Worm (Caenorhabditis elegans): ENCODE measurements around the gene C25F9.14.

Gene C25F9.14

DNA sequence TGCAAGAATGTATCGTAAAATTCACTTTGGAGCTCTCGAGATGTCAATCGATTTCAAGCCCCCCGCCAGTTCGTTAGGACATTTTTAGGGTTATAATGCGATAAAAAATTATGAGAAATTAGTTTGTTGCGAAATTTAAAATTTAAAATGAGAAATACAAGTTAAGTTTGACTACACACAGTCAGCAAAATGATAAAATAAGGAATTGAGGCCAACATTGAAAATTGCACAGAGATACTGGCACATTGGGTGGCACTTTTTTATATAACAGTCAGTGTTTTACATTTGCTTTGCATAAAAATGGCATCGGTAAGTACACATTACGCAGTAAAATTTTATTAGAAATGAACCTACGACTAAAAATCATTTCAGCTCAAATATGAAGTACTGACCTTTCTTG is 31.8 kb downstream of the C25F9.14 start, which contains the start of gene Y43F8B.12:
TSS of gene Y43F8B.12 (plus strand) at position 301 of the 400 bp plus-strand sequence.
- TF ChIP-seq attf-3 (GFP tag; conservative IDR thresholded peaks at IDR 0.05) (no peak), K11D2.4 (GFP tag; IDR thresholded peaks at IDR 0.05) (no peak), ztf-3 (GFP tag; optimal IDR thresholded peaks at IDR 0.05) (no peak), ztf-26 (tag; optimal IDR thresholded peaks at IDR 0.05) (no peak), ceh-27 (GFP tag; optimal IDR thresholded peaks at IDR 0.05) (no peak), nfyb-1 (GFP tag; IDR thresholded peaks at IDR 0.05) (no peak), T07F8.4 (tag; optimal IDR thresholded peaks at IDR 0.05) (no peak), hmg-1.2 (GFP tag; IDR thresholded peaks at IDR 0.05) (no peak), hrde-1 (tag; optimal IDR thresholded peaks at IDR 0.05; ENCODE audit: borderline replicate concordance) (no peak), lin-26 (GFP tag; IDR thresholded peaks at IDR 0.05) (no peak), snpc-4 (GFP tag; optimal IDR thresholded peaks at IDR 0.05) (no peak), snpc-4 (tag; optimal IDR thresholded peaks at IDR 0.05) (no peak), C06A6.2 (GFP tag; conservative IDR thresholded peaks at IDR 0.05) (no peak), hlh-12 (tag; optimal IDR thresholded peaks at IDR 0.05) (no peak), let-526 (GFP tag; IDR thresholded peaks at IDR 0.05) (no peak), bed-1 (GFP tag; IDR thresholded peaks at IDR 0.05) (no peak)

DNA sequence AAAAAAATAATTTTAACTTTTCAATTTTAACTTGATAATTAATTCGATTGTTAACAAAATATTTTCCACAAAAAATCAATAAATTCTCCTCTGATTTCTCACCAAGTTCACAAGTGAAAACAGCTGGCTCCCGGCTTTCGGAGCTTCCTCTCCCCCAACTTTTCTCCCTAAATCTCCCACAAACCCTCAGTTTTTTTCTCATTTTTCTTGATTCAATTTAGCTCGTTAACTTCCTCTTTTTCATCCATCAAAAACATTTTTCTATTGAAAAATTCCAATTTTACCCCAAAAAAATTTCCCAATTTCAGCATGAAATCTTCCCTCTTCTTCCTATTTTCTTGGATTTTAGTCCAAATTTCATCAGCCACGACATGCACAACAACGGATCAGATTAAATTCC is 34.1 kb downstream of the C25F9.14 start, which contains the start of gene Y43F8B.11:
TSS of gene Y43F8B.11 (plus strand) at position 301 of the 400 bp plus-strand sequence.
- TF ChIP-seq egl-18 (GFP tag; IDR thresholded peaks at IDR 0.05), result no peak
- TF ChIP-seq tlf-1 (GFP tag; optimal IDR thresholded peaks at IDR 0.05), result no peak
- TF ChIP-seq akir-1 (GFP tag; optimal IDR thresholded peaks at IDR 0.05), result no peak
- no peak for TF ChIP-seq tbp1 (GFP tag; optimal IDR thresholded peaks at IDR 0.05)
- no peak for TF ChIP-seq ama-1 (optimal IDR thresholded peaks at IDR 0.05)
- TF ChIP-seq ama-1 (GFP tag; optimal IDR thresholded peaks at IDR 0.05), result no peak
- TF ChIP-seq dox-1 (GFP tag; IDR thresholded peaks at IDR 0.05), result no peak
- no peak for TF ChIP-seq T07F8.4 (tag; optimal IDR thresholded peaks at IDR 0.05)
- no peak for TF ChIP-seq somi-1 (GFP tag; optimal IDR thresholded peaks at IDR 0.05)
- TF ChIP-seq attf-3 (GFP tag; conservative IDR thresholded peaks at IDR 0.05), result no peak
- TF ChIP-seq rcor-1 (GFP tag; IDR thresholded peaks at IDR 0.05), result no peak
- no peak for TF ChIP-seq B0035.1 (tag; optimal IDR thresholded peaks at IDR 0.05)
- TF ChIP-seq Y67H2A.10 (GFP tag; conservative IDR thresholded peaks at IDR 0.05), result no peak

DNA sequence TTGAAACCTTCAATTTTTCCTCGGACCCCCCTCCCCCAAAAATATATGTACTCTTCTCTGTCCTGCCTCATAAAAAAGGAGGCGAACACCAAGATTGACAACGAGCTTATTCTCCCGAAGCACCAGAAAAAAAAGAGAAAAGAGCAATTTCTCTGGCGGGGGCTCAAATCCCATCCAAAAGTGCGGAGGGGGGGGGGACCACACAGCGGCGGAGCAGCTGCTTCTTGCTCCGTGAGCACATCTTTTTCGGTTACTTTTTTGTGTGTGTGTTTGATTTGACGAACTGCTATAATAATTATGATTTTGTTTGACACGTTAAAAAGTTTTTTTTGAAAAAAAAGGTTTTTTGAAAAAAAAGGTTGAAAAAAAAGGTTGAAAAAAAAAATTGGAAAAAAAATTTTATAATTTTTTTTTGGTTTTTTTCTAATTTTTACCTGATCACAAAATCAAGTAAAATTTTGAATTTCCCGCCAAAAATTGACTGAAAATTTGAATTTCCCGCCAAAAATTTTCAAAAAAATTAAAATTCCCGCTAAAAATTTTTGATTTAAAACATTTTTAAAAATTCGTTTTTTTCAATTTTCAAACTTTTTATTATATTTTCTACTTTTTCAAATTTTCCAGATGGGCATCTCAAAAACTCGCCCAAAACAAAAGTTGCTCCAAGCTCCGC is 37.7 kb downstream of the C25F9.14 start, which contains the start of gene Y43F8B.10:
TSS of gene Y43F8B.10 (plus strand) at position 623 of the 673 bp plus-strand sequence.
- TF ChIP-seq F33H1.4 (GFP tag; IDR thresholded peaks at IDR 0.05), result no peak
- TF ChIP-seq snpc-1.1 (tag; optimal IDR thresholded peaks at IDR 0.05; ENCODE audit: insufficient read depth), result no peak
- no peak for TF ChIP-seq ztf-3 (GFP tag; optimal IDR thresholded peaks at IDR 0.05)
- TF ChIP-seq egrh-3 (GFP tag; IDR thresholded peaks at IDR 0.05), result peak; percentile 16; the same call in 1 of the 2 replicates
- TF ChIP-seq lsl-1 (GFP tag; optimal IDR thresholded peaks at IDR 0.05), result no peak

DNA sequence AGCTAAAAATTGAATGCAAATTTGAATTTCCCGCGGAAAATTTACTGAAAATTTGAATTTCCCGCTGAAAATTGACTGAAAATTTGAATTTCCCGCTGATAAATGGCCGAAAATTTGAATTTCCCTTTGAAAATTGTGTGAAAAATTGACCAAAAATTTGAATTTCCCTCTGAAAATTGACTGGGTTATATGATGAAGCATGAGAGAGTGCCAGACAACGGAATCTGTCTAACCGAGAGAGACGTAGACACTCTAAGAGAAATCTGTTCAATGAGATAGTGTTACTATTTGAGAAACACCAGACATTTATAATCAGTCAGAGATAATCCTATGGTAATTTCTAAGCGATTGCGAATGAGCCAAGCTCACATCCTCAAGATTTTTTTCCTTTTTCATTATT is 41.0 kb downstream of the C25F9.14 start:
- TF ChIP-seq Y67H2A.10 (GFP tag; conservative IDR thresholded peaks at IDR 0.05) (no peak), ztf-22 (GFP tag; optimal IDR thresholded peaks at IDR 0.05) (no peak), rpc-1 (optimal IDR thresholded peaks at IDR 0.05) (no peak), rpc-1 (tag; optimal IDR thresholded peaks at IDR 0.05) (no peak), lsl-1 (GFP tag; optimal IDR thresholded peaks at IDR 0.05) (no peak), pha-4 (tag; optimal IDR thresholded peaks at IDR 0.05) (no peak), dpff-1 (tag; optimal IDR thresholded peaks at IDR 0.05) (no peak), F37B4.10 (GFP tag; IDR thresholded peaks at IDR 0.05) (no peak), madf-10 (tag; optimal IDR thresholded peaks at IDR 0.05) (no peak), B0035.1 (tag; optimal IDR thresholded peaks at IDR 0.05) (no peak), bed-1 (GFP tag; IDR thresholded peaks at IDR 0.05) (no peak), nhr-90 (tag; optimal IDR thresholded peaks at IDR 0.05) (no peak), B0019.2 (GFP tag; conservative IDR thresholded peaks at IDR 0.05) (no peak), let-526 (GFP tag; IDR thresholded peaks at IDR 0.05) (no peak), attf-6 (GFP tag; IDR thresholded peaks at IDR 0.05) (no peak), F57A8.1 (GFP tag; optimal IDR thresholded peaks at IDR 0.05) (no peak), lin-40 (tag; optimal IDR thresholded peaks at IDR 0.05) (no peak), fkh-3 (tag; optimal IDR thresholded peaks at IDR 0.05) (no peak), zfh-2 (GFP tag; conservative IDR thresholded peaks at IDR 0.05) (no peak)
